Worm (Caenorhabditis elegans): ENCODE results near the gene F40G12.9.
A peak's percentile ranks its signal among the peaks of the same experiment; 100 is the strongest.

F40G12.9 gene

DNA sequence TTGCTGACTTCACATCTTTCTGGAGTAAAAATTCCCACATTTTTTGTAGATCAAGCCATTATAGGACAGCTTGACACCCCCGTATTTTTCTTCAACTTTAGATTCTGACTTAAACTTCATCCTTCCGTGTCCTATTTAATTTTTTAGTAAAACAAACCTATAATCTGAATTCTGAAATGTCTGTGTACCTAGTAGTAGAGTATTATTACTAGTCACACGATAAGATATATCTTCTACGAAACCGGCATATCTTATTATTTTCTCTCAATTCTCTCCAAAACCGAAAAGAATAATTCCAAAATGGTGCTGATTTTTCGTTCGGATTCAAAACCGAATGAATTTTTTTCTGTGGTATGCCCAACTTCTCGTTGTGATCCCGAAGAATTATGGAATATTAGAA lies 11.9 kb downstream of the F40G12.9 start, which contains the start of gene F14D7.9:
Gene F14D7.9, plus strand, starts transcription at position 301 of the 400 bp plus-strand sequence.
- TF ChIP-seq Y75B8A.6 (GFP tag; IDR thresholded peaks at IDR 0.05) (no peak), lin-38 (GFP tag; IDR thresholded peaks at IDR 0.05) (no peak), T26A8.4 (GFP tag; IDR thresholded peaks at IDR 0.05) (no peak), lsy-2 (tag; optimal IDR thresholded peaks at IDR 0.05) (no peak), aha-1 (tag) (no peak), zip-11 (GFP tag; IDR thresholded peaks at IDR 0.05) (no peak), nhr-10 (tag; optimal IDR thresholded peaks at IDR 0.05) (no peak), unc-130 (GFP tag; optimal IDR thresholded peaks at IDR 0.05) (no peak), dpl-1 (GFP tag; optimal IDR thresholded peaks at IDR 0.05) (no peak), pqm-1 (tag; optimal IDR thresholded peaks at IDR 0.05) (no peak), lin-39 (tag; optimal IDR thresholded peaks at IDR 0.05) (no peak)

DNA sequence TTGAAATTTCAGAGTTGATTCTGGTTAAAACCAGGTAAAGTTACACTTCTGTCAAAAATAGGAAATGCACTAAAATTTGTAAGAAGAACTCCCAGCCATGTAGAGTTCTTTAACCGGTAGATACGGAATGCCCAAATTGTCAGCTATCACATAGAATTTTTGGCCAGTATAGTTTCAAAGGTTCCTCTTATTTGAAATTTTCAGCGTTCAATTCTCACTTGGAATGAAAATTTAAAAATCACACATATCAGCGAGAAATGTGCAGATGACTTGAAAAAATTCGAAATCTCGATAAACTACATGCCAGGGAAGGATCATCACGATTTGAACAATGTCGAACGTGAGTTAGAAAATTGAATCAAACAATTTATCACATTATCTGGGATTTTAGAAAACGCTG lies 14.0 kb downstream of the F40G12.9 start, which contains the start of gene F14D7.3:
Gene F14D7.3, plus strand, starts transcription at position 301 of the 400 bp plus-strand sequence.
- TF ChIP-seq madf-9 (GFP tag; conservative IDR thresholded peaks at IDR 0.05) (no peak), spr-1 (tag; optimal IDR thresholded peaks at IDR 0.05) (no peak), nhr-11 (tag; optimal IDR thresholded peaks at IDR 0.05) (no peak), mxl-3 (GFP tag; optimal IDR thresholded peaks at IDR 0.05) (no peak), nhr-237 (tag; optimal IDR thresholded peaks at IDR 0.05) (no peak), zag-1 (tag; optimal IDR thresholded peaks at IDR 0.05) (no peak), unc-62 (GFP tag; optimal IDR thresholded peaks at IDR 0.05 in 1 of 2) (no peak), unc-62 (tag; optimal IDR thresholded peaks at IDR 0.05) (no peak), nhr-42 (GFP tag; IDR thresholded peaks at IDR 0.05) (no peak), F49E8.2 (tag; optimal IDR thresholded peaks at IDR 0.05; ENCODE audit: borderline replicate concordance) (no peak), ctbp-1 (GFP tag; IDR thresholded peaks at IDR 0.05) (no peak), ces-1 (GFP tag; optimal IDR thresholded peaks at IDR 0.05) (no peak), dpl-1 (GFP tag; optimal IDR thresholded peaks at IDR 0.05) (no peak), dmd-6 (GFP tag; IDR thresholded peaks at IDR 0.05) (no peak), lin-38 (GFP tag; IDR thresholded peaks at IDR 0.05) (no peak), ceh-32 (tag; optimal IDR thresholded peaks at IDR 0.05; ENCODE audit: poor library complexity) (no peak), ceh-20 (GFP tag; IDR thresholded peaks at IDR 0.05) (no peak)

DNA sequence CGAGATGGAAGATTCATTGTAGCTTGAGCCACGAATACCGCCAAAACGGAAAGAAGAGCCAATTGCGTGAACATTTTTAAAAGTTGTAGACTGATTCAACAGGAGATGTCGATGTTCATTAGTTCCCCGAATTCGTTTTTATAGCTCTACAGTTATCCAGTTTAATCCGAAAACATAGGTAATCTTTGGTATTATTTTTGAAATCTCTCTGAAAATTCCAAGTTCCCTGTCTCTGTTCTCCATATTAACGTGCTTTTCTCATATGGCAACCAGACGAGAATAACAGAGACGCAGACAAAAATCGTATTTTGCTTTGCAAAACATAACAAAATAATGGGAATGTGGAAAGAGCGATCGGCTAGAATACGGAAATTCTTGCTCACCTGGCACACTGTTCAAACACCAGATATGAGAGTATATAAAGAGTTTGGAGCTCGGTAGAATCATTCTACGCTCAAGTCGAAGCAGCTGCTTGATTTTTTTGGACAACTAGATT lies 17.2 kb downstream of the F40G12.9 start, which contains the start of the genes spig-3 and F14D7.12:
Gene spig-3, minus strand, starts transcription at position 101 of the 496 bp plus-strand sequence.
Gene F14D7.12, plus strand, starts transcription at position 446 of the 496 bp plus-strand sequence.
- TF ChIP-seq lim-7 (GFP tag; IDR thresholded peaks at IDR 0.05) (no peak), ceh-82 (tag; optimal IDR thresholded peaks at IDR 0.05) (no peak), pqm-1 (tag; optimal IDR thresholded peaks at IDR 0.05) (no peak), F10B5.3 (tag; optimal IDR thresholded peaks at IDR 0.05) (no peak), nhr-28 (tag; optimal IDR thresholded peaks at IDR 0.05) (no peak), egl-43 (GFP tag; IDR thresholded peaks at IDR 0.05) (no peak), lin-15B (tag; optimal IDR thresholded peaks at IDR 0.05) (no peak), ctbp-1 (GFP tag; IDR thresholded peaks at IDR 0.05) (no peak), ztf-11 (tag; optimal IDR thresholded peaks at IDR 0.05) (no peak), php-3 (GFP tag; IDR thresholded peaks at IDR 0.05) (no peak), unc-62 (GFP tag; optimal IDR thresholded peaks at IDR 0.05 in 1 of 2) (no peak), unc-62 (tag; optimal IDR thresholded peaks at IDR 0.05) (no peak)

ce11 chrV:14301076-14301475 lies 18.6 kb downstream of the F40G12.9 start, which contains the start of gene F14D7.6:
TSS of gene F14D7.6 (plus strand) at chrV:14301413.
- TF ChIP-seq pqm-1 (tag; optimal IDR thresholded peaks at IDR 0.05) (peak; percentile 41), Y105C5A.15 (GFP tag; IDR thresholded peaks at IDR 0.05) (no peak), ceh-20 (GFP tag; IDR thresholded peaks at IDR 0.05) (no peak), ceh-62 (tag; optimal IDR thresholded peaks at IDR 0.05) (no peak)
